Worm (Caenorhabditis elegans): Measurements from ENCODE around the gene Y9C9A.5.

DNA sequence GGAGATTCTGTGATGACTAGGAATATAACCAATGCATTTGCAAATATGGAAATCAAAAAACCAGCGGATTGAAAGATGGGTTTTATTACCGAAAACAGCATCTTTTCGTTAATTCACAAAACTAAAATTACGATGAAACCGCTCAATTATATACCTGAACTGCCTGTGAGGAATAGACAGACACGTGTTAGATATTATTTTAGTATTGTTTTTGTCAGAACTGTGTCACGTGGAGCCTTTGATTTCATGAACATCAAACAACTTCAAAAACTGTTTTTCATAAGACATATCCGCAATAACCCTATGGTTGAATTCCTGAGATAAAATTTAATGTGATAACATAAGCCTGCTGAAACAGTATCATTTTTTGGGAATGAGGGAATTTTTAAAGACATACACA lies 37.8 kb upstream of the Y9C9A.5 start, which contains the start of gene str-161:
- TF ChIP-seq zip-2 (tag; optimal IDR thresholded peaks at IDR 0.05) (no peak), ceh-28 (tag; optimal IDR thresholded peaks at IDR 0.05) (no peak), nhr-6 (tag; optimal IDR thresholded peaks at IDR 0.05) (no peak), ama-1 (optimal IDR thresholded peaks at IDR 0.05) (no peak), nhr-25 (tag; optimal IDR thresholded peaks at IDR 0.05; ENCODE audit: borderline replicate concordance, insufficient read depth) (no peak), unc-62 (GFP tag; optimal IDR thresholded peaks at IDR 0.05 in 1 of 2) (no peak), unc-62 (tag; optimal IDR thresholded peaks at IDR 0.05) (no peak)
